Fruit fly (Drosophila melanogaster): ENCODE measurements around the gene CG3815.

Gene CG3815

DNA sequence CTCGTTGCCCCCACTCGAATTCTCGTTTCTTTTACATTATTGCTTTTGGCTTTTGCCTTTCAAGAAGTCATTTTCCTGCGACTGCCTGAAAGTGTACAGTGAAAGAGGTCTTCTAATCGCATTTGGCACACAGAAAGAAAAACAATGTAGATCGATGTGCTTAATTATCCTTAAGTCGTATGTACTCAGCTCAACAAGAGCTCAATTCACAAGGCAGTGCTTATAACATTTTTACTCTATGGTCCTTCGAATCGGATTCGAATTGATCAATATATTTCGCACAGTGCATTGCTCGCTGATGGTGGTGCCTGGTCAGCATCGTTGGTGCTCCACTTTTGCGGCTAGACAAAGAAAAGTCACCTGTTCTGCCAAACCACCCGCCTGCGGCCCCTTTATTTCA, 15.2 kb downstream of the CG3815 start:
- TF ChIP-seq dsf (GFP tag; optimal IDR thresholded peaks at IDR 0.05; ENCODE audit: borderline replicate concordance) = no peak
- TF ChIP-seq GATAd (GFP tag; optimal IDR thresholded peaks at IDR 0.05) = no peak
- no peak for TF ChIP-seq N (GFP tag; optimal IDR thresholded peaks at IDR 0.05)
- no peak for TF ChIP-seq foxo (GFP tag; optimal IDR thresholded peaks at IDR 0.05)
- no peak for TF ChIP-seq Hr83 (GFP tag; optimal IDR thresholded peaks at IDR 0.05; ENCODE audit: poor library complexity, severe bottlenecking)
- no peak for TF ChIP-seq Jra (GFP tag; optimal IDR thresholded peaks at IDR 0.05)
- no peak for TF ChIP-seq Dfd (GFP tag; optimal IDR thresholded peaks at IDR 0.05)
- TF ChIP-seq brk (GFP tag; optimal IDR thresholded peaks at IDR 0.05) = no peak
- TF ChIP-seq br (GFP tag; optimal IDR thresholded peaks at IDR 0.05) = no peak

DNA sequence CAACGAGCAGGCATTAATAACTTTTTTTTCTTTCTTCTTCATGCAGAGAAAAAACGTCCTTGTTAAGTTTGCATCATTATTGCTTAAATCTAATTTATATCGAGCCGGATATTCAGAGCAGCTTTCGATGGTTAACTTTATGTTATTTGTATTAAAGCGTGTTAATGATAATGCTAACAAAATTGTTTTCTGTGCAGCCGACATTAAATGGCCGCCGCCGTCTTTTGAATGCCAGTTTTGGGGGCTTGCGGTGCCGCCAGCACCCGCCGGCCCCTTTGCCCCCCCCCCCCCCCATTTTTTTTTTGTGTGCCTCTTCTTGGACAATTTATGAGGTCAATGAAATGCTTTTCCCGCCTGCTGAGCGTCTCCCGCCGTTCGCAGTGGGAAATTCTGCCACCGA, 16.3 kb downstream of the CG3815 start:
- no peak for TF ChIP-seq sage (GFP tag; optimal IDR thresholded peaks at IDR 0.05)
- TF ChIP-seq N (GFP tag; optimal IDR thresholded peaks at IDR 0.05) = no peak
- TF ChIP-seq pan (optimal IDR thresholded peaks at IDR 0.05) = no peak
- no peak for TF ChIP-seq Sp1 (GFP tag; optimal IDR thresholded peaks at IDR 0.05)
- no peak for TF ChIP-seq dsf (GFP tag; optimal IDR thresholded peaks at IDR 0.05; ENCODE audit: borderline replicate concordance)
- TF ChIP-seq CG9705 (GFP tag; optimal IDR thresholded peaks at IDR 0.05) = no peak
- no peak for TF ChIP-seq Hr83 (GFP tag; optimal IDR thresholded peaks at IDR 0.05; ENCODE audit: poor library complexity, severe bottlenecking)
- no peak for TF ChIP-seq woc (GFP tag; optimal IDR thresholded peaks at IDR 0.05)
- no peak for TF ChIP-seq CrebA (GFP tag; optimal IDR thresholded peaks at IDR 0.05; ENCODE audit: borderline replicate concordance)
- TF ChIP-seq dmrt93B (GFP tag; optimal IDR thresholded peaks at IDR 0.05) = no peak
- no peak for TF ChIP-seq CG32264 (GFP tag; optimal IDR thresholded peaks at IDR 0.05)
- no peak for TF ChIP-seq OdsH (GFP tag; optimal IDR thresholded peaks at IDR 0.05)

DNA sequence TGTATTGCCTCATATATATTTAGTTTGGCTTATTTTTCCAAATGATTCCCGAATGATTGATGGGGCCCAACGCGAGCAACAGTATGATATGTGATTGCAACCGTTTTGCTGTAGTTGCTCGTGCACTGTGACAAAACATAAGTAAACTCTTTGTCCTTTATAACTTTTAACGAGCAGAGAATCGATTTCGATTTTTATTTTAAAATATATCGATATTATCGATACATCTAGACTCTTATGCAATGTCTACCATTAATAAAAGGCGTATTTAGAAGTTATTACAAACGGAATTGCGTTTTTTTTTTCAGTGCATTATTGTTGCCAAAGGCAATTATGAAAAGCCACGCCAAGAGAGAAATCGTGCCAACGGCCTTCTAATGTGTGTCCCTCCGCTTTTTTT, 20.4 kb downstream of the CG3815 start:
- TF ChIP-seq Myc (optimal IDR thresholded peaks at IDR 0.05) (no peak), Hnf4 (GFP tag; optimal IDR thresholded peaks at IDR 0.05) (no peak), Mio (GFP tag; optimal IDR thresholded peaks at IDR 0.05) (no peak), rgr (GFP tag; optimal IDR thresholded peaks at IDR 0.05) (no peak), Jra (GFP tag; optimal IDR thresholded peaks at IDR 0.05) (no peak), OdsH (GFP tag; optimal IDR thresholded peaks at IDR 0.05) (no peak), lola (GFP tag; optimal IDR thresholded peaks at IDR 0.05) (no peak), CrebA (GFP tag; optimal IDR thresholded peaks at IDR 0.05; ENCODE audit: borderline replicate concordance) (no peak), Dfd (GFP tag; optimal IDR thresholded peaks at IDR 0.05) (no peak), woc (GFP tag; optimal IDR thresholded peaks at IDR 0.05) (no peak), Rel (GFP tag; optimal IDR thresholded peaks at IDR 0.05) (no peak), Rel (tag; optimal IDR thresholded peaks at IDR 0.05) (no peak), brk (GFP tag; optimal IDR thresholded peaks at IDR 0.05) (no peak), Dif (GFP tag; optimal IDR thresholded peaks at IDR 0.05; ENCODE audit: partially characterized antibody) (no peak), br (GFP tag; optimal IDR thresholded peaks at IDR 0.05) (no peak), sv (GFP tag; optimal IDR thresholded peaks at IDR 0.05) (no peak), jim (GFP tag; optimal IDR thresholded peaks at IDR 0.05) (no peak), N (GFP tag; optimal IDR thresholded peaks at IDR 0.05) (no peak)

DNA sequence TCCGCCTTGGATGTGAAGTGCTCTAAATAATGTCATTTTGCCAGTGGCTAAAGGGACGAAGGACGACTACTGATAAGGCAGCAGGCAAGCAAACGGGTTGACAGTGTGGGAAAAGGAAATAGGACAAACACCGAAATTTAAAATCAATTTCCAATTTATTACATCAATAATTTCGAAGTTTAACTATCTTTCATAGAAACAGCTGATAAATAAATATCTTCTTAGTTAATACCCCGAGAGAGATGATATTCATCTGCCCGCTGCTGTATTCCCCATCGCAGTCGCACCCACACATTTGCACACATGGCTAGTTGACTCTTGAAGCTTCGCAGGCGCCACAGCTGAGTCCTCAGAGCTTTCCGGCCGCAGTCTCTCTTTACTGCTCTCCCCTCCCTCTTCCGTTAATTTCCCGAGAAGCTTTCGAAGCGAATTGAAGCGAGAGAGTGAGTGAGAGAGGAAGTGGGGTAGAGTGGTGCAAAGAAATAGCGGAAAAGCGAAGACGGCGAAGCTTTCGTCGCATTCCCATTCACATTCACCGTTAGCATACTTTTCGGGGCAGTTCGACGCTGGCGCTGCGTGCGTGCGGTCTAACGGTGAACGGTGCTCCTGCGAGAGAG, 21.8 kb downstream of the CG3815 start:
- peak; percentile 3 for TF ChIP-seq OdsH (GFP tag; optimal IDR thresholded peaks at IDR 0.05)
- TF ChIP-seq h (GFP tag; optimal IDR thresholded peaks at IDR 0.05) = peak; percentile 40
- no peak for TF ChIP-seq Hr83 (GFP tag; optimal IDR thresholded peaks at IDR 0.05; ENCODE audit: poor library complexity, severe bottlenecking)
- TF ChIP-seq fru (GFP tag; optimal IDR thresholded peaks at IDR 0.05) = peak; percentile 21
- no peak for TF ChIP-seq CrebA (GFP tag; optimal IDR thresholded peaks at IDR 0.05; ENCODE audit: borderline replicate concordance)
- no peak for TF ChIP-seq usp (GFP tag; optimal IDR thresholded peaks at IDR 0.05)
- peak; percentile 19 for TF ChIP-seq Sp1 (GFP tag; optimal IDR thresholded peaks at IDR 0.05)
- TF ChIP-seq psq (GFP tag; optimal IDR thresholded peaks at IDR 0.05) = peak; percentile 3
- peak; percentile 4 for TF ChIP-seq ey (GFP tag; optimal IDR thresholded peaks at IDR 0.05)
- TF ChIP-seq woc (GFP tag; optimal IDR thresholded peaks at IDR 0.05) = no peak
- peak in 1 of 2 experiments; percentile 39 for TF ChIP-seq foxo (GFP tag; optimal IDR thresholded peaks at IDR 0.05)
- no peak for TF ChIP-seq sage (GFP tag; optimal IDR thresholded peaks at IDR 0.05)
- TF ChIP-seq sv (GFP tag; optimal IDR thresholded peaks at IDR 0.05) = peak; percentile 53
- TF ChIP-seq Hnf4 (GFP tag; optimal IDR thresholded peaks at IDR 0.05) = no peak
- peak; percentile 45 for TF ChIP-seq br (GFP tag; optimal IDR thresholded peaks at IDR 0.05)
- no peak for TF ChIP-seq Abd-B (GFP tag; optimal IDR thresholded peaks at IDR 0.05)
- TF ChIP-seq jim (GFP tag; optimal IDR thresholded peaks at IDR 0.05) = no peak
- TF ChIP-seq HLH106 (tag; optimal IDR thresholded peaks at IDR 0.05) = peak; percentile 41
